Worm (Caenorhabditis elegans) whole organism, midembryonic: ENCODE measurements around the gene C37C3.17.

ENCODE experiments used
- T22C8.4 ChIP-seq: fragments of 200-800 bp; sonication (Bioruptor generic); IDR thresholded peaks from 2 replicates; pipeline ENCODE4 v1.3.6; 2022; ENCODE audit warnings: missing genetic modification characterization, missing compliant biosample characterization
- flt-1 ChIP-seq: fragments of 200-800 bp; sonication (Bioruptor generic); IDR thresholded peaks from 2 replicates; pipeline ENCODE4 v1.3.6; 2022; ENCODE audit warnings: missing genetic modification characterization, missing compliant biosample characterization
- med-1 ChIP-seq: sonication (generic microtip); optimal IDR thresholded peaks from 2 replicates; lab custom pipeline; 2017; ENCODE audit warnings: missing genetic modification characterization, mild to moderate bottlenecking, missing compliant biosample characterization, antibody characterized with exemption, missing genetic modification reagents; ENCODE audit not compliant: insufficient read depth

DNA sequence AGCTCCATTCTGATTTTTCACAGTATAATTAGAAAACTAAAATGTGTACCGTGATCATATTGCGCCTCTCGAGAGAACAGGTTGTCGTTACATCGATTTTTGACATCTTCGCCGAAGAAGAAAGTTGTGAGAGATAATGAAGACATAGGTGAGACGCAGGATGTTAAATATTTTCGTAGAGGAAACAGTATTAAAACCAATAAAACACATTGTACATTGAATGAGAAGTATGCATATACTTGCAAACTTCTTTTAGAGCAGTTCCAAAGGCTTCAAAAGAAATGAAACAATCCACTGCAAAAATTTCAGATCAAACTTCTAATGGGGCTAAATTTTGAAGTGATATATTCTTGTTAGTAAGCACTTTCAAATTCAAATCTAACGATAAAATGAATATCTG is 9.0 kb upstream of the C37C3.17 start, which contains the start of gene nipi-4:
- no peak for TF ChIP-seq flt-1 (GFP tag; lab: Robert Waterston, UW)
- TF ChIP-seq med-1 (GFP tag; lab: Kevin White, UChicago): no peak
- no peak for TF ChIP-seq T22C8.4 (GFP tag; lab: Robert Waterston, UW)
